Worm (Caenorhabditis elegans) whole organism, L3 larva: ENCODE measurements around the gene clec-76.

Experiments used
- R02D3.7 ChIP-seq: fragments of 150-350 bp; optimal IDR thresholded peaks from 2 replicates; lab custom pipeline; 2014; ENCODE audit warnings: missing biosample characterization, missing genetic modification characterization
- aly-2 ChIP-seq: fragments of 150-350 bp; optimal IDR thresholded peaks from 2 replicates; lab custom pipeline; 2014; ENCODE audit warnings: missing biosample characterization, missing genetic modification characterization
- ceh-28 ChIP-seq: fragments of 150-350 bp; optimal IDR thresholded peaks from 2 replicates; lab custom pipeline; 2014; ENCODE audit warnings: missing biosample characterization, missing genetic modification reagents, missing genetic modification characterization
- elt-1 ChIP-seq: fragments of 150-350 bp; optimal IDR thresholded peaks from 2 replicates; lab custom pipeline; 2014; ENCODE audit warnings: missing biosample characterization, missing genetic modification characterization
- elt-2 ChIP-seq: sonication (generic microtip); optimal IDR thresholded peaks from 2 replicates; lab custom pipeline; 2016; ENCODE audit warnings: missing genetic modification reagents, mild to moderate bottlenecking, missing genetic modification characterization, missing compliant biosample characterization
- fos-1 ChIP-seq: fragments of 150-350 bp; optimal IDR thresholded peaks from 2 replicates; lab custom pipeline; 2014; ENCODE audit warnings: missing biosample characterization, missing genetic modification characterization
- nfya-1 ChIP-seq: sonication (generic microtip); optimal IDR thresholded peaks from 2 replicates; lab custom pipeline; 2017; ENCODE audit warnings: missing genetic modification characterization, mild to moderate bottlenecking, missing compliant biosample characterization, antibody characterized with exemption, moderate library complexity; ENCODE audit not compliant: insufficient read depth
- pha-4 ChIP-seq: fragments of 150-350 bp; optimal IDR thresholded peaks from 2 replicates; lab custom pipeline; 2014; ENCODE audit warnings: missing biosample characterization, missing genetic modification reagents, missing genetic modification characterization
- unc-62 ChIP-seq: fragments of 150-350 bp; sonication (generic microtip); optimal IDR thresholded peaks from 4 replicates; lab custom pipeline; 2014; ENCODE audit warnings: missing biosample characterization, missing genetic modification reagents, missing genetic modification characterization
- ztf-11 ChIP-seq: fragments of 150-350 bp; optimal IDR thresholded peaks from 2 replicates; lab custom pipeline; 2014; ENCODE audit warnings: missing biosample characterization, missing genetic modification characterization

- TF ChIP-seq elt-1 (no peak), ceh-28 (tag; lab: Kevin White, UChicago) (no peak), nfya-1 (tag; lab: Kevin White, UChicago) (no peak), ztf-11 (tag; lab: Kevin White, UChicago) (no peak), fos-1 (tag; lab: Kevin White, UChicago) (no peak), elt-2 (no peak), R02D3.7 (tag; lab: Kevin White, UChicago) (no peak), unc-62 (GFP tag; lab: Kevin White, UChicago) (no peak), pha-4 (no peak), aly-2 (tag; lab: Kevin White, UChicago) (no peak)
Measured at ce11 chrIV:4007697-4008096, 42.7 kb downstream of the clec-76 start, which contains the start of gene W02C12.2.
